Worm (Caenorhabditis elegans): ENCODE data around the gene C25E10.11.

Gene C25E10.11

DNA sequence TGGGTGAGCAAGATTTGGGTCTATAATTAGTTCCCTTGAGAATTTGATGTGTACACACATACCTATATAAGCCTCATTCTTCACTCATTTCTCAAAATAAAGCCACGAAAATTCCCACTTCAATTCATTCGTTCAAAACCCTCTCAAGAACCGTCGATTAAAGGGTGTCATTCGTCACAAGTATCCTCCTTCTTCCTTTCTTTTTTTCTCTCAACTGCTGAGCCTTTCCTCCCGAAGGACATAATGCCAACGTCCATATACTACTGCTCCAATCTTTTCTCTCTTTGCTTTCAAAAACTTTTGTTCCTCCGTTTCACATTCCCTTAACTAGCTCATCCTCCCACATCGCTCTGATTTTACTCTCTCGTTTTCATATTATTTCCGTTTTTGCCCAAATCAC, 33.7 kb upstream of the C25E10.11 start, which contains the start of gene T27E4.1:
T27E4.1 (plus strand) TSS at position 137 of the 400 bp plus-strand sequence.
- TF ChIP-seq C38D4.7 (GFP tag; optimal IDR thresholded peaks at IDR 0.05) = no peak
- TF ChIP-seq che-1 (tag; optimal IDR thresholded peaks at IDR 0.05) = no peak
- no peak for TF ChIP-seq pros-1 (tag; optimal IDR thresholded peaks at IDR 0.05)
- TF ChIP-seq ceh-6 (GFP tag; optimal IDR thresholded peaks at IDR 0.05) = no peak
- no peak for TF ChIP-seq gmeb-2 (tag; optimal IDR thresholded peaks at IDR 0.05)
- no peak for TF ChIP-seq Y22D7AL.16 (tag; optimal IDR thresholded peaks at IDR 0.05)
- TF ChIP-seq ama-1 (optimal IDR thresholded peaks at IDR 0.05) = no peak
- TF ChIP-seq K02D7.2 (tag; optimal IDR thresholded peaks at IDR 0.05) = no peak
- TF ChIP-seq pqm-1 (tag; optimal IDR thresholded peaks at IDR 0.05) = no peak
- no peak for TF ChIP-seq fkh-6 (tag; optimal IDR thresholded peaks at IDR 0.05)
- TF ChIP-seq hlh-6 (tag; optimal IDR thresholded peaks at IDR 0.05) = no peak
- no peak for TF ChIP-seq npax-4 (tag; optimal IDR thresholded peaks at IDR 0.05)
- no peak for TF ChIP-seq ceh-22 (tag; optimal IDR thresholded peaks at IDR 0.05)
- TF ChIP-seq mec-3 (tag; optimal IDR thresholded peaks at IDR 0.05; ENCODE audit: borderline replicate concordance) = no peak
- TF ChIP-seq sox-2 (GFP tag; IDR thresholded peaks at IDR 0.05) = no peak

ce11 chrV:9090824-9091798, 32.6 kb upstream of the C25E10.11 start:
- peak; percentile 35 for TF ChIP-seq ceh-30 (tag; optimal IDR thresholded peaks at IDR 0.05)

DNA sequence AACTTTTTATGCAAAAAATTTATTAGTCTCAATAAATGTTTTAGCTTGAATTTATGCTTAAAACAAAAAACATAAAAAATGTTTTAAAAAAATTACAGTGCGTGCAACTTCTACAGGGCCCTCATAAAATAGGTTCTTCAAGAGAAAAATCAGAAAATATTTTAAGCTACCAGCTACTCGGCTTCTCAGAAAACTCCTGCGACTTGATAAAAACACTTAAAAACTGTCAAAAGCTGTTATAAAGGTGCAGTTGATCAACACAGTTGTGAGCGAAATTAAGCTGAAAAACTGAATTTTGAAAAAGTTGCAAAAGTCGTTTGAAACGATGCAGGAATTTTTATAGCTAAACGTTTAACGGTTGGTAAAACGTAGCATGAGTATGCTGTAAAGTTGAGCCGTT, 30.2 kb upstream of the C25E10.11 start:
- TF ChIP-seq rnt-1 (tag; optimal IDR thresholded peaks at IDR 0.05) (peak; percentile 14), ceh-34 (tag; optimal IDR thresholded peaks at IDR 0.05) (no peak), ceh-30 (tag; optimal IDR thresholded peaks at IDR 0.05) (peak; percentile 97), elt-2 (tag; optimal IDR thresholded peaks at IDR 0.05) (no peak), sox-2 (GFP tag; IDR thresholded peaks at IDR 0.05) (no peak), ceh-24 (tag; optimal IDR thresholded peaks at IDR 0.05) (peak; percentile 1), fax-1 (tag; optimal IDR thresholded peaks at IDR 0.05) (no peak), Y22D7AL.16 (tag; optimal IDR thresholded peaks at IDR 0.05) (no peak), gmeb-2 (tag; optimal IDR thresholded peaks at IDR 0.05) (peak; percentile 13), syd-9 (tag; optimal IDR thresholded peaks at IDR 0.05) (no peak), eyg-1 (tag; optimal IDR thresholded peaks at IDR 0.05) (no peak), T23F11.4 (GFP tag; optimal IDR thresholded peaks at IDR 0.05) (peak; percentile 59), ama-1 (optimal IDR thresholded peaks at IDR 0.05) (peak; percentile 69), lim-6 (tag; optimal IDR thresholded peaks at IDR 0.05) (no peak), nfya-1 (tag; optimal IDR thresholded peaks at IDR 0.05) (no peak), pax-1 (tag; optimal IDR thresholded peaks at IDR 0.05) (no peak), F13H6.1 (tag; optimal IDR thresholded peaks at IDR 0.05) (no peak), ceh-19 (GFP tag; optimal IDR thresholded peaks at IDR 0.05) (no peak), nhr-11 (tag; optimal IDR thresholded peaks at IDR 0.05) (no peak)

- no peak for TF ChIP-seq ceh-18 (tag; optimal IDR thresholded peaks at IDR 0.05)
Observed at ce11 chrV:9085845-9086244, 27.3 kb upstream of the C25E10.11 start.

- no peak for TF ChIP-seq che-1 (tag; optimal IDR thresholded peaks at IDR 0.05)
- no peak for TF ChIP-seq lin-11 (tag; optimal IDR thresholded peaks at IDR 0.05)
- TF ChIP-seq pat-9 (tag; optimal IDR thresholded peaks at IDR 0.05) = no peak
- no peak for TF ChIP-seq eyg-1 (tag; optimal IDR thresholded peaks at IDR 0.05)
- no peak for TF ChIP-seq madf-2 (tag; optimal IDR thresholded peaks at IDR 0.05)
- TF ChIP-seq F13H6.1 (tag; optimal IDR thresholded peaks at IDR 0.05) = no peak
- no peak for TF ChIP-seq fkh-10 (GFP tag; optimal IDR thresholded peaks at IDR 0.05)
- no peak for TF ChIP-seq unc-3 (GFP tag; conservative IDR thresholded peaks at IDR 0.05)
- TF ChIP-seq unc-3 (tag; optimal IDR thresholded peaks at IDR 0.05) = no peak
- TF ChIP-seq fax-1 (tag; optimal IDR thresholded peaks at IDR 0.05) = no peak
Observed at ce11 chrV:9084252-9084651, 25.7 kb upstream of the C25E10.11 start.

Data from whole organism, late embryonic.